Fruit fly (Drosophila melanogaster) whole organism, larva: Measurements from ENCODE around the gene Vdup1.

ENCODE experiments used
- noc ChIP-seq: fragments of 200-800 bp; sonication (Bioruptor generic); optimal IDR thresholded peaks from 3 replicates; lab custom pipeline; 2019; ENCODE audit warnings: missing biosample characterization, mild to moderate bottlenecking, missing genetic modification characterization, moderate library complexity

Vdup1 gene

DNA sequence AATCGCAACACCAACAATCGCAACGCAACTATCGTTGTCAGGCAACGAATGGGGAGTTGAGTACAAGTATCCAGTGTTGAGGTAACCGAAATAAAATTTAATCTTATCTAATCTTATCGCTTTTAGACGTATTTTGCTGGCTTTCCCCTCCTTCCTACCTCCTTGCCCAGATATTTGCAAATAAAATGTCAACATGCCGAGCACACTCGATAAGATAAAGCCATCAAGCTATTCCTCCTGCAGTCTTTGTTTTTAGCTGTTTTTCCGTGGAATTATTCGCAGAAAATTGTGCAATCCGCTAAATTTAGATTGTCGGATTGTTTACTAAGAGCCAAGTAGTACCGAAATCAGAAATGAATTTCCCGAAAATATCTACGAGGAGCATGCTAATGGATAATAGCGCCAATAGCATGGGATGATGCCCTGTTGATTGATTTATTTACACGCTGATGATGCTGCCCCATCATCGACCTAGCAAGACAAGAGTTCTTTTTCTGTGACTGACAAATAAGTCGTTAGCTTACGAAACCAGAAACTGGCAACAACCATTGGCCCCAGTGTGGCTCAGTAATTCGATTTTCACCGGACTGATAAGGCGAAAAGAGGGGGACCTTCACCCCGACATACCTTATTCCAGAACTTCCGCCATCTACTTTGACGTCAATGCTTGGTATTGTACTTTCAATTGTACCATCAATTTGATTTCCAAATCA lies 22.0 kb downstream of the Vdup1 start:
- peak; percentile 70 for TF ChIP-seq noc

DNA sequence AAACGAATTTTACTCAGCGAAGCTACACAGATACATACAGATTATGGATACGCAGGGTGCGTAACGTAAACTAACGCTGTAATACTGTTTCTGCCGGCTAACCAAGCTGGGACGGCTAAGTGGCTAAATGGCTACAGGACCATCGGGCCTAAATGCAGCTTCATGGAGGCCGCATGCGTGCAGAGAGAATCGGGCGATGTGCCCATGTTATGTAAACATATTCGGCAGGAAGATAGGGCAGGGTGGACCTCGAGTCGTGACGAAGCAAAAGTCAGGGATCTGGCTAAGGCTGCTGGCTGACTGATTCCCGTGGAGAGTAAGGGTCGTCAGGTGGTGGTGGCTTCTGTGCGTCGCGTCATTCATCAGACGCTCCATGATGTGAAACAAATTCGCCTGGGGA lies 25.1 kb downstream of the Vdup1 start:
- TF ChIP-seq noc, result no peak

DNA sequence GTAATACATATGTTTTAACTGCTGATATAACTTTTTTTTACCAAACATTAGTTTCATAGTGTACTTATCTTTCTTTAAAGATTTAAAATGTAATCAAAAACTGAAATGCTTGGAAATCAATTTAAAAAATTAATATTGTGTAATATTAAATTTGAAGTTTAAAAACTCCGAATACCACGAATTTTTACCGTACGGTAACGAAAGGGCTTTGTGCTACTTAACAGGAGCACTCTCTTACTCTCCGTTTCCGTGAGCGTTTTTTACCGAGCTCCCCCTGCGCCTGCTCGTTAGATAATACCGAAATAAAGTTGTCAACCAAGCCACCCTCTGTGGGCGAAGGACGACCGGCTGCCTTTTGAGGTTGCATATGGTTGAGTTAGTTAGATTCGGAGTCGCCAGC lies 26.3 kb downstream of the Vdup1 start, which contains the start of the genes Dic61B and p130CAS:
TSS of gene Dic61B (minus strand) at position 101 of the 400 bp plus-strand sequence.
TSS of gene p130CAS (plus strand) at position 396 of the 400 bp plus-strand sequence.
- no peak for TF ChIP-seq noc

DNA sequence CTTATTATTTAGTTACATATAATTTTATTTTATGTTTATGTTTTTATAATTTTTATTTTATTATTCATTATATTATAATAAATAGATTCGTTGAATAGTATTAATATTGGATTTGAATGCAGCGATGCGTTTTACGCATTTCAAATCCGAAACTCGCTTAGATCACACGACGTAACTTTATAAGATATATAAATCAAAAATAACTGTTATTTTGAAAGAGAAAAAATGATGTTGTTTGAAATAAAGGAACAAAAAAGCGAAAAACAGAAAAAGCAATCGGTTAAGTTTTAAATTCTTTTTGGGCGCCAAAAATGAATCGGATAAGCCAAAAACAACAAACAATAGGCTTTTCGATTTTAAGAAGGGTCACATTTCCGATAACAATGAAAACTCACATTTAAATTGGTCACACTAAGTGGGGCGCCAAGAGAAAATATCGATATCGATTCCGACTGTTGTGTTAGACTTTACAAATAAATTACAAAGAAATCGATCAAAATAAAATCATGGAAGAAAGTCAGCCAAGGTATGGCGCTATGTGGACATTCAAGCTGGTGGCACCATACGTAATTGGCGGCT lies 32.7 kb downstream of the Vdup1 start, which contains the start of gene CG6845:
TSS of gene CG6845 (plus strand) at position 436 of the 579 bp plus-strand sequence.
- TF ChIP-seq noc, result no peak

DNA sequence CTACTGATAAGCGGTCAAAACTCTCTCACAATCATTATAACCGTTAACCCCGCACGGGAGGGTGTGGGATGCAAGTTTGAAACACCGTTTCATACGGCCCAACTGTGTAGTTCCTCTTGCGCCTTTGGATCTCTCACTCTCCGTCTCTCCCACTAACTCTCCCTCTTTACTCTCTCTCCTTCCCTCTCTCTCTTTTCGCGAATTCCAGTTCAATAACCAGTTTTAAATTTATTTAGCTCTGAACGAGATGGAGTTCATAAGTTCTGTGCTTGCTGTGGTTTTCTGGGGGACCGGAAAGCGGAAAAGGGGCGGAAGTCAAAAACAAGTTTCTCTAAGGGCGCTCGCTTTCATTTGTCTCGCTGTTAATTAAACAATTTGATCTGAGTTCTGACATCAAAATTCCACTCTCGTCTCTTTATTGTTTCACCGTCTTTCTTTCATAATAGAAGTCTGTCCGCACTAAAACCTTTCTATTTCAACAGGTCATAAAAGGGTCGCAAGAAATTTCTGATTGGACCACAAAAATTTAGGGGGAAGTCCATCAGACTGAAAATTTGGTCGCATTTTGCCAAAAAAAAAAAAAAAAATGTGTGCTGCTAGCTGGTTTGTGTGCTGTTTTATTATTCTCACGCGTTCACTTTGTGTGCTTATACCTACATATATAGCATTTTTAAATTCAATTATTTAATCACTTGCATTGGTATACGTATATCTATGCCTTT lies 37.8 kb downstream of the Vdup1 start:
- no peak for TF ChIP-seq noc

DNA sequence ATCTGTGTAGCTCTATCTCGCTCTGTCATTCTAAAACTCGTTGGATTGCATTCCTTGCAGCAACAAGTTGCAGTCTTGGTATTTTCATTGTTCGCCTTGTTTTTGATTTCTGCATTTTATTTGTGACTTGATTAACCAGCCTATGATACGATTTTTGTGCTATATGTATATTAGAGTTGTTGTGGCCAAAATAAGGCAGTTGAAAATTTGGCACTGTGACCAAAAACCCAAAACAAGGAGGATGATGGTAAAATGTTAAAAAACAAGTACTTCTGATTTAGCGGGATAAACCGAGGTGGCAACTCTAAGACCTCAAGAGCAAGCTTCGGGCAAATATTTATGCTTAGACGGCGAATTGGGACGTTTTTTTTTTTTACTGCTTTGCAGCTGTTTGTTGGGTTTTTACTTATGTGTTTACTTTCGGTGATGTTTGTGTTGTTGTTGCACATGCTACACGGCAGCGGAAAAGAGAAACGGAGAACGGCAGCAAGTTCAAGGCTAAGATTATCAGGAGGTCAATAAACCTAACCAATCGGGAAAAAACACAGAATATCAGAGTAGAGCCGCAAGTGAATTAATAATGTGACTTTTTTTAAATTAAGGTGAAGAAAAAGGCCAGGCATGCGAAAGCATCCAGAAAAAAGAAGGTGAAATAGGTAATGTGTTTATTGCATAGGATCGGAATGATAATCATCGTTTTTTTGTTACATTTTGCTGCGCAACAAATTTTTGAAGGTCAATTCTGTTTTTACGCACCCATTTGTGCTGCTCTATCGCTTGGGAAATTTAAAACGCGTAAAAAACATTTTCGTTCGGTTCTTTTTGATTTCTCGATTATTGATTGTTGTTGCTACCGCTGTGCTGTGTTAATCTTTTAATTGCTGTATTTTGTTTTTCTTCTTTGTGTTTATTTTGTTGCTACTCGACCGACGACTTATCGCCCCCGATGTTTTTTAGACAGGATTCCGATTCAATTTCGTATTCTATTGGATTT lies 38.9 kb downstream of the Vdup1 start:
- no peak for TF ChIP-seq noc

DNA sequence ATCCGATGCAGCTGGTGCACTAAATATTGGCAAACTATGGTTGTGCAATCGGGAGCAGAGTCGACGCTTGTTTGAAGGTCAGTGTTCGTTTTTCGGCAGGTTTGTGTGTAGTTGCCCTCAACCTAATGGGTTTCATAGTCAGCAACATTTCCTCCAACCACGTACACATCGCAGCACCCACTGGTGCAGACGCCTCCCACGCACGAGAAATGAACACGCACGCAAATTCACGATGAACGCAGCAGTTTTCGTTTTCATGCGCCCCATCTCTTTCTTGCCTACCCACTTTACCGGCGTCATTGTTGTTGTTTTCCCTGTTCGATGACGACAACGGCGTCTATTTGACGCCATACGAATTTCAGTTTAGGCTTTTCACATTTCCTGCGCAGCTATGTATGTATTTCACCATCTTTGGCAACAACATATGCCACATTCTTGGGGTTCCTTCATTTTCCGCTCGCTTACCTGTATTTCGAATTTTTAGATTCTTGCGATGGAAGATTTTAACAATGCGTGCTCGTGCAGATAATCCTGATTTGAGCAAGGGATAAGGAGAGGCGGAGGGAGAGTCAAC lies 41.1 kb downstream of the Vdup1 start:
- no peak for TF ChIP-seq noc

DNA sequence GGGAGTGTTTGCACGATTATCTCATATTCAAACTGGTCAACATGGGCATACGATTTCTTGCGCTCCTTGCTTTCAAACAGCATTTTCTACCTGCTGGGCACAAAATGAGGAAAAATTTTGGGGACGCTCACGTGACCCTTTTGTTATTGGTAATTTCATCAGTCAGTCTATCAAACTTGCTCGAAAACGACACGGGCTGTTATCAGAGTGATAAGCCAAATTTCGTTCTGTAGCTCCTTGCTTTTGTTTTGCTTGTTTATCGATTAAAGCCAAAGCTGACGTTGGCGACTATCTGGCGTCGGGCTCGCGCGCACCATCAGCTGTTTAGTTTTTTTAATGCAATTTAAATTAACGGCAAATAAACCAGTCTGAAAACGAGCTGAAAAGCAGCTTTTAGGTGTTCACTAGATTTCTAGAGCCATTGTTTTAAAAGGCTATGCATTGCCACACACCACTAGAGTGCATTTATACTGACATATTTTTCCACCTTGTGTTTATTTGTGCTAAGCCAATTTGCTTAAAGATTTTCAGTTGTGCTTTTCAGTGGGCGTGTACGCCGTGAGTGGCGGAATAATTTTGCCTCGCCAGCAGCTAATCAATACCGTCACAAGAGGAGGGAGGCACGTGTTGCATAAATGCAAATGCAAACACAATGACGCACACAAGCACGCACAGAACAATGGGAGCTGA lies 42.0 kb downstream of the Vdup1 start:
- no peak for TF ChIP-seq noc

DNA sequence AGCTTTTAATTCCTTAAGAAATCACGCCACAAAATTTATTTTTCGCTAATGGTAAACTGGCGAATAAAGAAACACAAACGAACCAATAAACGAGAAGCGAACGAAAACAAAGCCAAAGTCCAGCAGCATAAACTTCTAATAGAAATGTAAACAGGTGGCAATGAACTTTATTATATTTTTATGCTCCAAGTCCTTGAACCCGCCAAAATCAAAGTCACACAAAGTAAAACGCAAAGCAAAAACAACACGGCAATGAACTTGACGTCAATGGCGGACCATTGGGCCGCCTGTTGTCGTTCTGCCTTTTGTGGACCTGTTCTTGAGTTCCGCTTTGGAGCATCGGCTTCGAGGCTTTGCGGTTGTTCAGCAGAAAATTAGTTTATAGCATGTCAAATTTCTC lies 43.9 kb downstream of the Vdup1 start:
- TF ChIP-seq noc, result no peak

DNA sequence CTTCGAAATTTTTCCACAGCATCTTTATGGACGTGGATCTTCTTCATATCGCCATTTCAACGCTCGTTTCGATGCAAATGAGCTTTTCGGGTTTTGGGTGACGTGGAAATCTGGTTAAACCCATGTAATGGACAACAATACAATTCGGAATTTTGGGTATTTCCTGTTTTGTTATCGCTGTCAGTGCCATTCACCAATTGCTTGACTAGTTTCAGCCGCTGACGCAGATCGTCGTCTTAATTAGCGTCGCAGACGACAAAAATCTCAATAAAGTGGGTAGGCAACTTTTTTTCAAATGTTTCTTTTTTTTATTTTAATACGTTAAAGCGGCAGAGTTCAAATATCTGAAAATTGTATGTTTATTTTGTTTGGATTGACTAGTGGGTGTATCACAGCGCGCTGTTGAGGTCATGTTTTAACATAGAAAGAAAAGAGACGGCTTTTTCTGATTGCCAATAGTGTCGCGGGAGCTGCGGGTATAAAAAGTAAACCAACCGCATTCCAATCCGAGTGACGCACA lies 44.9 kb downstream of the Vdup1 start:
- no peak for TF ChIP-seq noc

DNA sequence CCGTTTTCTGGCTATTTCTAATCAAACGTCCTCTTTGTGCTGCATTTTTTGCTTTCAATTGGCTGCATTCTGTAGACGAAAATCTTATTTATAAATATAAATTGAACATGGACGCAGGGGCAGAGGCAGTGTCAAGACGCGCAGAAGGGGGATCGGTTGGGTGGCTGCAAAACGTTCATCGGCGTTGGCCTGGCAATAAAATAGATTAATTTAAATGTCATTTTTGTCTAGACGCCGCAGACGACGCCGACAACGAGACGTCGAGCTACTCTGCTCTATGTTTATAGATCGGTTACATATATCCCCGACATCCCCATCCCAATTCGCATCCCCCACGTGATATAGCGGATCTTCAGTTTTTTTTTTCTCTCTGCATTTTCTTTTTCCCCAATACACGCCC lies 45.4 kb downstream of the Vdup1 start:
- TF ChIP-seq noc, result no peak

DNA sequence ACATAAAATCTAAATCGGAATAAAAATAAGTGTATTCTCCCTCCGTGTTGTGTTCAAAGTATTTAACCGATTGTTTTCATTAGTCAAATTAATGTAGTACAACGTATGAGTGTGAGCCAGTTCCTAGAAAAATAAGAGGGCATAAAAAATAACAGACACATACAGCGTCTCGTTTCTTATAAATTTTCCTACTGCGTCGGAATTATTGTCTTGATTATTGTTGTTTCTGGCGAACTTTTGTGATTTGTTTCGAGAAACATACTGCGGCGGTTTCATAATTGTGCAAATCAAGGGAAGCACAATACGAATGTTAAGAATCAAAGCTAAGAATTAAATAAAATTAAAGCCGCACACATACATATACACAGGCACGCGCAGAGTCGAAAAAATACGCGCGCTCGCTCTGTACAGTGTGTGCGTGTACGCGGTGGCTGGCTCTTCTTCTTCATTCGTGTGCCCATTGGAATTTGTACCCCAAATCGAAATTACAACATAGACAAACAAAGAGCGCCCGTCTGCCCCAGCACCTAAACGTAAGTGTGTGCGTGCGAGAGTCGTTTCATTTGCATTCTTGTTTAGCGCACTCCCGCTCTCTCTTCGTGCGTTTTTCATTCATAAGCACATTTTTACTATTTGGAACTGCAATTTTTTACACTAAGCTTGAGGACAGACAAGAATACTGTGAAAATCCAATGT lies 46.6 kb downstream of the Vdup1 start:
- no peak for TF ChIP-seq noc

DNA sequence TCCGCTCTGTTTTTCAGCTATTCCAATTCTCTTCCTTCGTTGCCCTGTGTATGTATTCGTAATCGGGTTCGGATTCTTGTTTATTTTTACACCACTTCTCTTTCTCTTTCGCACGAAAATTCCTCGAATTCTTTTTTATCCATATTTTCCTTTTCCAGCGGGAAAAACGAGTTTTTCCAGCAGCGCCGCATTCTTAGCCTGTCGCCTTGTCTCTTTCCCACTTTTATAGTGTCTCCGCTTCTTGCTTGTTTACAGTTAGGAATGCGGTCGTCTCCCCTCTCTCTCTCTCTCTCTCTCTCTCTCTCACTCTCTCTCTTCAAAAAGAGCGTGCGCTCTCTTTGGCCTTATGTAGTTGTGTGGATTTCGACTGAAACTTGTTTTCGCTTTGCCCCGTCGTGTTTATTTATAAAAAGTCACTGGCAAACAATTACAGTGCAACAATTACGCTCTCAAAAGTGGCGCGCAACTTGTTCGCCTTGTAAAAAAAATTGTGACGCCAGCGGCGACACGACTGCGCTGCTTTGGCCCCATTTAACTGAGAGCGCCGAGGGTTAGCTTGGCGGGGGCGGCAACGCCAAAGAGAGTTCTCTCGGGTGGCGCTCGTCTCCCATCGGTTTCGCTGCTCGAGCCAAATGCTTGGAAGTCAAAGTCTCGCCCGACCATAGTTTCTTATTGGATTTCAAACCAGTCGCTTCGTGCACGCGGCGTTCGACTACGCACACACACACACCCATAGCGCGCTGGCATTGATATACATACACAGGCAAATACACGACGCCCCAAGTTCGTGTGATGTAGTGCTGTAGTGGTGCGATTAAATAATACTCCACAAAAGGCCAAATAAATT lies 47.4 kb downstream of the Vdup1 start:
- TF ChIP-seq noc, result peak; percentile 40

DNA sequence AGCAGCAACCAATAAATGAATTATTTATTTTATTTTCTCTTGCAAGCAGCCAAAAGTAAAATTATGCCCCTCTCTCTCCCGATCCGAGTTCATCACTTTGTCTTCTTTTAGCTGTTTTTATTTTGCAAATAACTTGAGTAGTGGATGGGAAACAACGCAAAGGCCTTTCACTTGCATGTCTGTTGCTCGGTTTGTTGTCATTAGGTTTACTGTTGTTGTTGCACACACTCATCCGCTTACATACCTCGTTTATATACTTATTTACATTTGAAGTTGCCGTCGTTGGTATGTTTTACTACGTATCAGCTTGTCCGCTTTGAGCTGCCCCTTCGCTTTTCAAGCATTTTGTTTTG lies 48.0 kb downstream of the Vdup1 start:
- no peak for TF ChIP-seq noc
